Worm (Caenorhabditis elegans): ENCODE results near the gene ttr-46.

DNA sequence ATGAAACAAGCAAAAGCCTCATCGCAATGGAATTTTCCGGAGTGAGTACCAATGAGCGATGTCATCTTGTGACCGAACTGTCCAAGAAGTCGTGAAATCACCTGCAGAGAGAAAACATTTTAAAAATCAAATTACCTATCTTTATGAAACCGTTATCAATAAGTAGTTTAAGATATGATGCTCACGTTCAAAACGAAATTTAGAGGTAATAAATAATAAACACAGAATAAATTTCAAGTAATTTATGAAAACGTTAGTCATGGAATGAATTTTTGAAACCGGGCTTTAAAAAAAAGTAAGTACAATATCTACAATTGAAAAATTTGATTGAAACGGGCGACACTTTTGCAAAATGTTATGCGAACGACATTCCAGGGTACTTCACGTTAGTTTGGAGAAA lies 36.7 kb downstream of the ttr-46 start, which contains the start of gene C27H6.8:
- TF ChIP-seq lsy-12 (tag; optimal IDR thresholded peaks at IDR 0.05), result no peak
- no peak for TF ChIP-seq pqm-1 (tag; optimal IDR thresholded peaks at IDR 0.05)
- no peak for TF ChIP-seq unc-39 (tag; optimal IDR thresholded peaks at IDR 0.05)
- TF ChIP-seq nhr-237 (tag; optimal IDR thresholded peaks at IDR 0.05), result no peak
- no peak for TF ChIP-seq aly-2 (tag; optimal IDR thresholded peaks at IDR 0.05)
- no peak for TF ChIP-seq nfya-1 (tag; optimal IDR thresholded peaks at IDR 0.05; ENCODE audit: insufficient read depth)

Measured in whole organism, L3 larva.